Fruit fly (Drosophila melanogaster): ENCODE results near the gene Hex-t1.

Hex-t1 gene

dm6 chr3R:26443875-26444511 lies 4.9 kb upstream of the Hex-t1 start (continued):
- TF ChIP-seq Meics (GFP tag; optimal IDR thresholded peaks at IDR 0.05) = peak; percentile 59
- peak; percentile 84 for TF ChIP-seq CG2712 (tag; optimal IDR thresholded peaks at IDR 0.05)
- TF ChIP-seq dmrt11E (tag; optimal IDR thresholded peaks at IDR 0.05) = peak; percentile 12
- TF ChIP-seq Chrac-16 (GFP tag; optimal IDR thresholded peaks at IDR 0.05) = no peak
- TF ChIP-seq fu2 (GFP tag; optimal IDR thresholded peaks at IDR 0.05) = no peak
- TF ChIP-seq Lhr (GFP tag; optimal IDR thresholded peaks at IDR 0.05) = no peak
- TF ChIP-seq sr (GFP tag; IDR thresholded peaks at IDR 0.05) = peak; percentile 95
- TF ChIP-seq dan (GFP tag; IDR thresholded peaks at IDR 0.05) = no peak
- TF ChIP-seq ERR (GFP tag; optimal IDR thresholded peaks at IDR 0.05) = no peak
- TF ChIP-seq YL-1 (GFP tag; optimal IDR thresholded peaks at IDR 0.05) = no peak
- peak; percentile 18 for TF ChIP-seq CG17385 (GFP tag; optimal IDR thresholded peaks at IDR 0.05)
- TF ChIP-seq ind (GFP tag; optimal IDR thresholded peaks at IDR 0.05) = peak; percentile 35
- no peak for TF ChIP-seq CG17568 (GFP tag; optimal IDR thresholded peaks at IDR 0.05)
- peak; percentile 83 for TF ChIP-seq CG18262 (tag; optimal IDR thresholded peaks at IDR 0.05)
- TF ChIP-seq Ets97D (GFP tag; optimal IDR thresholded peaks at IDR 0.05) = no peak
- TF ChIP-seq Six4 (GFP tag; optimal IDR thresholded peaks at IDR 0.05) = peak; percentile 31
- TF ChIP-seq PHDP (tag; optimal IDR thresholded peaks at IDR 0.05) = peak; percentile 46
- peak; percentile 55 for TF ChIP-seq ATbp (GFP tag; optimal IDR thresholded peaks at IDR 0.05)
- no peak for TF ChIP-seq HLHmδ (GFP tag; optimal IDR thresholded peaks at IDR 0.05)
- no peak for TF ChIP-seq cad (GFP tag; optimal IDR thresholded peaks at IDR 0.05)
- TF ChIP-seq CG12942 (GFP tag; optimal IDR thresholded peaks at IDR 0.05) = no peak
- no peak for TF ChIP-seq CG13624 (GFP tag; optimal IDR thresholded peaks at IDR 0.05)
- TF ChIP-seq CG17612 (GFP tag; IDR thresholded peaks at IDR 0.05) = no peak
- TF ChIP-seq CG1647 (GFP tag; optimal IDR thresholded peaks at IDR 0.05) = no peak
- TF ChIP-seq tin (GFP tag; optimal IDR thresholded peaks at IDR 0.05) = peak; percentile 32
- no peak for TF ChIP-seq esg (GFP tag; conservative IDR thresholded peaks at IDR 0.05)
- TF ChIP-seq CG9727 (GFP tag; optimal IDR thresholded peaks at IDR 0.05) = peak; percentile 45
- no peak for TF ChIP-seq klu (GFP tag; IDR thresholded peaks at IDR 0.05)
- TF ChIP-seq CG31441 (GFP tag; IDR thresholded peaks at IDR 0.05) = peak; percentile 87
- no peak for TF ChIP-seq Mrtf (GFP tag; IDR thresholded peaks at IDR 0.05)
- no peak for TF ChIP-seq Lim3 (GFP tag; IDR thresholded peaks at IDR 0.05)
- TF ChIP-seq CG6272 (GFP tag; IDR thresholded peaks at IDR 0.05) = no peak
- TF ChIP-seq CG34422 (GFP tag; IDR thresholded peaks at IDR 0.05) = peak; percentile 46; the same call in 1 of the 3 replicates
- no peak for TF ChIP-seq CHES-1-like (GFP tag; optimal IDR thresholded peaks at IDR 0.05)
- peak; percentile 63 for TF ChIP-seq CG18599 (GFP tag; optimal IDR thresholded peaks at IDR 0.05)
- no peak for TF ChIP-seq Bgb (GFP tag; IDR thresholded peaks at IDR 0.05; ENCODE audit: partially characterized antibody)
- no peak for TF ChIP-seq CG7987 (GFP tag; optimal IDR thresholded peaks at IDR 0.05)
- no peak for TF ChIP-seq CG13123 (GFP tag; optimal IDR thresholded peaks at IDR 0.05)
- no peak for TF ChIP-seq CG8944 (GFP tag; optimal IDR thresholded peaks at IDR 0.05)
- peak; percentile 19 for TF ChIP-seq CG8281 (tag; optimal IDR thresholded peaks at IDR 0.05)
- no peak for TF ChIP-seq CG8478 (optimal IDR thresholded peaks at IDR 0.05)
- peak; percentile 65 for TF ChIP-seq Spps (tag; optimal IDR thresholded peaks at IDR 0.05)
- TF ChIP-seq Stat92E (GFP tag; optimal IDR thresholded peaks at IDR 0.05) = peak in 1 of 3 experiments; percentile 20
- TF ChIP-seq ac (GFP tag; optimal IDR thresholded peaks at IDR 0.05) = no peak
- peak; percentile 81 for TF ChIP-seq CG11504 (tag; optimal IDR thresholded peaks at IDR 0.05)
- TF ChIP-seq row (GFP tag; IDR thresholded peaks at IDR 0.05) = peak; percentile 52; the same call in 1 of the 3 replicates
- TF ChIP-seq zen2 (GFP tag; IDR thresholded peaks at IDR 0.05; ENCODE audit: partially characterized antibody) = no peak
- no peak for TF ChIP-seq Bdp1 (GFP tag; optimal IDR thresholded peaks at IDR 0.05)
- TF ChIP-seq hb (GFP tag; IDR thresholded peaks at IDR 0.05; ENCODE audit: partially characterized antibody) = no peak
- no peak for TF ChIP-seq sug (tag; optimal IDR thresholded peaks at IDR 0.05)
- peak; percentile 70 for TF ChIP-seq Asciz (GFP tag; optimal IDR thresholded peaks at IDR 0.05)

Measured in whole organism, embryonic.